Worm (Caenorhabditis elegans) whole organism, L4 larva: ENCODE data around the gene Y44A6D.7.

Experiments
- F10B5.3 ChIP-seq: sonication (generic microtip); optimal IDR thresholded peaks from 2 replicates; lab custom pipeline; 2016; ENCODE audit warnings: mild to moderate bottlenecking, missing genetic modification characterization, missing compliant biosample characterization
- R02D3.7 ChIP-seq: fragments of 150-350 bp; sonication (generic microtip); optimal IDR thresholded peaks from 3 replicates; lab custom pipeline; 2014; ENCODE audit warnings: missing biosample characterization, missing genetic modification characterization
- ZK546.5 ChIP-seq, 2 experiments: sonication (generic microtip); optimal IDR thresholded peaks; 2 replicates each; lab custom pipeline; 2017; ENCODE audit warnings: missing biosample characterization in 2 of 2, missing genetic modification characterization in 2 of 2
- ceh-28 ChIP-seq: fragments of 150-350 bp; optimal IDR thresholded peaks from 2 replicates; lab custom pipeline; 2014; ENCODE audit warnings: missing biosample characterization, missing genetic modification reagents, missing genetic modification characterization
- ces-1 ChIP-seq: fragments of 150-350 bp; sonication (generic microtip); optimal IDR thresholded peaks from 4 replicates; lab custom pipeline; 2014; ENCODE audit warnings: missing biosample characterization, missing genetic modification reagents, missing genetic modification characterization
- gei-8 ChIP-seq: fragments of 200-800 bp; sonication (Bioruptor generic); optimal IDR thresholded peaks from 2 replicates; lab custom pipeline; 2018; ENCODE audit warnings: mild to moderate bottlenecking, missing genetic modification characterization, missing compliant biosample characterization
- lim-7 ChIP-seq: fragments of 200-800 bp; sonication (Bioruptor generic); IDR thresholded peaks from 2 replicates; pipeline ENCODE4 v1.3.6; 2022; ENCODE audit warnings: missing genetic modification characterization, missing compliant biosample characterization
- lin-13 ChIP-seq: fragments of 150-350 bp; optimal IDR thresholded peaks from 2 replicates; lab custom pipeline; 2014; ENCODE audit warnings: missing biosample characterization, missing genetic modification reagents, missing genetic modification characterization
- mes-2 ChIP-seq: sonication (generic microtip); optimal IDR thresholded peaks from 2 replicates; lab custom pipeline; 2016; ENCODE audit warnings: missing genotype, mild to moderate bottlenecking, missing genetic modification characterization, missing compliant biosample characterization; ENCODE audit not compliant: poor library complexity, severe bottlenecking
- nhr-10 ChIP-seq: fragments of 150-350 bp; optimal IDR thresholded peaks from 2 replicates; lab custom pipeline; 2014; ENCODE audit warnings: missing biosample characterization, missing genetic modification characterization
- nhr-111 ChIP-seq: fragments of 200-800 bp; sonication (Bioruptor generic); optimal IDR thresholded peaks from 2 replicates; lab custom pipeline; 2018; ENCODE audit warnings: mild to moderate bottlenecking, missing genetic modification characterization, missing compliant biosample characterization
- nhr-25 ChIP-seq: sonication (generic microtip); optimal IDR thresholded peaks from 2 replicates; lab custom pipeline; 2017; ENCODE audit warnings: missing genetic modification characterization, mild to moderate bottlenecking, missing compliant biosample characterization, antibody characterized with exemption, moderate library complexity, borderline replicate concordance; ENCODE audit not compliant: insufficient read depth
- nhr-28 ChIP-seq: fragments of 150-350 bp; optimal IDR thresholded peaks from 2 replicates; lab custom pipeline; 2014; ENCODE audit warnings: missing biosample characterization, missing genetic modification characterization
- unc-62 ChIP-seq, 3 experiments: fragments of 150-350 bp in 1 of 3; sonication (generic microtip); optimal IDR thresholded peaks in 2 of 3; peaks in 1 of 3; 1 replicate in 1 of 3; 2 replicates in 2 of 3; lab custom pipeline; 2014 to 2017; ENCODE audit warnings: missing biosample characterization in 3 of 3, missing genetic modification characterization in 3 of 3, missing genetic modification reagents in 3 of 3, missing genotype in 1 of 3

DNA sequence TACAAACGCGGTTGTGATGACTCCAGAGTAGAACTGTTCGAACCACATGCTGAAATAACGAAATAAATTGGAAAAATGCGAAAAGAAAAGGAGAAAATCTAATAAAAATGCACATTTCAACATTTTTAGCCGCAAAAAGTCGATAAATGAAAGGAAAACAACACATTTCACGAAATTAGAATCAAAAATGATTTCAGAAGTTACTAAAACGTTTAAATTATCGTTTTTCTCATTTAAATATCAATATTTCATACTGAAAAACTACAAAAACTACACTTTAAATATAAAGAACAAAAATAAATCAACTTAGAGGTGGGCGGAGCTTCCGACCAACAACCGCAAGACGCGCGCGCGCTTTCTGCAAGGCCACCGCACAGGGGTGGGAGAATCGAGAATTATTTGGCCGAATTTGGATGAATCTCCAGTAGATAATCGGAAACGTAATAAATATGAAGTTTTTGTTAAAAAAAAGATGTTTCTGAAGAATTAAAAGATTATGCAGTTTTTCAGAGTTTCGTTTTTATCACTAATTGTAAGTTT is 37.4 kb downstream of the Y44A6D.7 start, which contains the start of gene ndua-1:
- TF ChIP-seq lim-7 (no peak), ZK546.5 (tag; optimal IDR thresholded peaks at IDR 0.05; lab: Kevin White, UChicago) (no peak), nhr-10 (tag; lab: Kevin White, UChicago) (no peak), nhr-25 (tag; lab: Kevin White, UChicago) (no peak), lin-13 (no peak), mes-2 (tag; lab: Kevin White, UChicago) (peak; percentile 86), R02D3.7 (no peak), nhr-28 (tag; lab: Kevin White, UChicago) (peak; percentile 55), ceh-28 (tag; lab: Kevin White, UChicago) (no peak), gei-8 (no peak), F10B5.3 (tag; lab: Kevin White, UChicago) (no peak), nhr-111 (no peak), ces-1 (peak; percentile 10), unc-62 (GFP tag; optimal IDR thresholded peaks at IDR 0.05 in 1 of 2; lab: Kevin White, UChicago) (no peak), unc-62 (tag; optimal IDR thresholded peaks at IDR 0.05; lab: Kevin White, UChicago) (no peak)
